Worm (Caenorhabditis elegans) whole organism, young adult: ENCODE measurements around the gene snrp-3.

ENCODE experiments used
- B0261.1 ChIP-seq: sonication (generic microtip); optimal IDR thresholded peaks from 2 replicates; lab custom pipeline; 2016; ENCODE audit warnings: mild to moderate bottlenecking, missing genetic modification characterization, moderate library complexity, missing compliant biosample characterization
- F49E8.2 ChIP-seq: sonication (generic microtip); optimal IDR thresholded peaks from 3 replicates; lab custom pipeline; 2017; ENCODE audit warnings: missing genetic modification characterization, mild to moderate bottlenecking, missing compliant biosample characterization, antibody characterized with exemption, moderate library complexity; ENCODE audit not compliant: insufficient read depth
- aptf-3 ChIP-seq: fragments of 200-800 bp; sonication (Bioruptor generic); IDR thresholded peaks from 2 replicates; pipeline ENCODE4 v1.3.6; 2022; ENCODE audit warnings: missing genetic modification characterization, missing compliant biosample characterization
- ceh-100 ChIP-seq: fragments of 200-800 bp; sonication (Bioruptor generic); IDR thresholded peaks from 2 replicates; pipeline ENCODE4 v1.3.6; 2022; ENCODE audit warnings: missing genetic modification reagents, missing genetic modification characterization, missing compliant biosample characterization
- ceh-91 ChIP-seq: fragments of 200-800 bp; sonication (Bioruptor generic); IDR thresholded peaks from 2 replicates; pipeline ENCODE4 v1.3.6; 2022; ENCODE audit warnings: missing genetic modification reagents, missing genetic modification characterization, missing compliant biosample characterization
- chd-7 ChIP-seq: sonication (generic microtip); optimal IDR thresholded peaks from 2 replicates; lab custom pipeline; 2016; ENCODE audit warnings: mild to moderate bottlenecking, missing genetic modification characterization, moderate library complexity, missing compliant biosample characterization
- lin-54 ChIP-seq: fragments of 200-800 bp; sonication (Bioruptor generic); optimal IDR thresholded peaks from 2 replicates; lab custom pipeline; 2018; ENCODE audit warnings: mild to moderate bottlenecking, missing genetic modification characterization, missing compliant biosample characterization
- madf-6 ChIP-seq: fragments of 200-800 bp; sonication (Bioruptor generic); IDR thresholded peaks from 2 replicates; pipeline ENCODE4 v1.3.6; 2022; ENCODE audit warnings: missing genetic modification reagents, missing genetic modification characterization, missing compliant biosample characterization
- snpc-4 ChIP-seq, 5 experiments: fragments of 150-350 bp in 1 of 5; sonication (generic microtip) in 4 of 5; optimal IDR thresholded peaks; 2 replicates each; lab custom pipeline; 2014 to 2018; ENCODE audit warnings: missing genetic modification characterization in 5 of 5, missing biosample characterization in 3 of 5, antibody characterized with exemption in 2 of 5, mild to moderate bottlenecking in 2 of 5, missing compliant biosample characterization in 2 of 5, missing genotype in 2 of 5, moderate library complexity in 2 of 5, missing genetic modification reagents in 1 of 5
- tlf-1 ChIP-seq: fragments of 200-800 bp; sonication (Bioruptor generic); optimal IDR thresholded peaks from 2 replicates; lab custom pipeline; 2018; ENCODE audit warnings: mild to moderate bottlenecking, missing genetic modification characterization, missing compliant biosample characterization

- no peak for TF ChIP-seq aptf-3 (GFP tag; lab: Robert Waterston, UW)
- TF ChIP-seq F49E8.2 (tag; lab: Kevin White, UChicago) = no peak
- no peak for TF ChIP-seq ceh-91
- TF ChIP-seq B0261.1 (tag; lab: Kevin White, UChicago) = no peak
- no peak for TF ChIP-seq snpc-4 (GFP tag; optimal IDR thresholded peaks at IDR 0.05; lab: Kevin White, UChicago)
- no peak for TF ChIP-seq snpc-4 (tag; optimal IDR thresholded peaks at IDR 0.05; lab: Kevin White, UChicago)
- TF ChIP-seq lin-54 = no peak
- TF ChIP-seq tlf-1 = no peak
- TF ChIP-seq ceh-100 = no peak
- no peak for TF ChIP-seq chd-7 (tag; lab: Kevin White, UChicago)
- no peak for TF ChIP-seq madf-6 (GFP tag; lab: Robert Waterston, UW)
Observed at ce11 chrIV:8668635-8669034, 19.0 kb downstream of the snrp-3 start, which contains the start of gene cdh-5.
